Fruit fly (Drosophila melanogaster) Kc167 (cell line): Measurements from ENCODE around the gene CG31633.

Experiments used
- Myc ChIP-seq: fragments of >200 bp; optimal IDR thresholded peaks from 2 replicates; lab custom pipeline; 2017; ENCODE audit warnings: missing external identifiers
- Sin3A ChIP-seq: fragments of >200 bp; optimal IDR thresholded peaks from 2 replicates; lab custom pipeline; 2018; ENCODE audit warnings: missing external identifiers
- h ChIP-seq: fragments of >200 bp; optimal IDR thresholded peaks from 3 replicates; lab custom pipeline; 2018; ENCODE audit warnings: missing external identifiers
- insv ChIP-seq: fragments of >200 bp; optimal IDR thresholded peaks from 3 replicates; lab custom pipeline; 2018; ENCODE audit warnings: missing external identifiers
- psq ChIP-seq: fragments of >200 bp; optimal IDR thresholded peaks from 2 replicates; lab custom pipeline; 2017; ENCODE audit warnings: missing external identifiers
- ttk ChIP-seq: sonication (Bioruptor generic); optimal IDR thresholded peaks from 2 replicates; lab custom pipeline; 2017; ENCODE audit warnings: missing external identifiers

The CG31633 gene

dm6 chr2L:6644421-6645059 is 11.6 kb downstream of the CG31633 start:
- no peak for TF ChIP-seq insv (lab: Kevin White, UChicago)
- no peak for TF ChIP-seq psq (lab: Kevin White, UChicago)
- no peak for TF ChIP-seq Myc (lab: Kevin White, UChicago)
- no peak for TF ChIP-seq h (lab: Kevin White, UChicago)
- TF ChIP-seq ttk (lab: Kevin White, UChicago): no peak
- TF ChIP-seq Sin3A (lab: Kevin White, UChicago): no peak

dm6 chr2L:6643218-6643756 is 12.8 kb downstream of the CG31633 start:
- no peak for TF ChIP-seq Sin3A (lab: Kevin White, UChicago)

- TF ChIP-seq Sin3A (lab: Kevin White, UChicago): no peak
- no peak for TF ChIP-seq h (lab: Kevin White, UChicago)
- no peak for TF ChIP-seq psq (lab: Kevin White, UChicago)
- no peak for TF ChIP-seq insv (lab: Kevin White, UChicago)
- no peak for TF ChIP-seq ttk (lab: Kevin White, UChicago)
- no peak for TF ChIP-seq Myc (lab: Kevin White, UChicago)
These were observed 23.8 kb downstream of the CG31633 start, which contains the start of gene Oatp26F for dm6 chr2L:6632307-6632706. TSS of gene Oatp26F (minus strand) at chr2L:6632407.

dm6 chr2L:6622642-6623162 is 33.4 kb downstream of the CG31633 start, which contains the start of gene CG34345:
TSS of gene CG34345 (plus strand) at chr2L:6623112.
- TF ChIP-seq ttk (lab: Kevin White, UChicago) (no peak), Sin3A (lab: Kevin White, UChicago) (no peak), h (lab: Kevin White, UChicago) (no peak), insv (lab: Kevin White, UChicago) (no peak), Myc (lab: Kevin White, UChicago) (no peak), psq (lab: Kevin White, UChicago) (no peak)

dm6 chr2L:6622031-6622430 is 34.1 kb downstream of the CG31633 start:
- TF ChIP-seq insv (lab: Kevin White, UChicago) (no peak), psq (lab: Kevin White, UChicago) (no peak), h (lab: Kevin White, UChicago) (no peak), Myc (lab: Kevin White, UChicago) (no peak)

dm6 chr2L:6621600-6621999 is 34.5 kb downstream of the CG31633 start, which contains the start of gene DIP-iota:
TSS of gene DIP-iota (minus strand) at chr2L:6621700.
- no peak for TF ChIP-seq Sin3A (lab: Kevin White, UChicago)

- TF ChIP-seq insv (lab: Kevin White, UChicago) (no peak), psq (lab: Kevin White, UChicago) (no peak), h (lab: Kevin White, UChicago) (no peak), Sin3A (lab: Kevin White, UChicago) (no peak), Myc (lab: Kevin White, UChicago) (no peak), ttk (lab: Kevin White, UChicago) (no peak)
These were observed 41.7 kb downstream of the CG31633 start for dm6 chr2L:6614229-6614935.

dm6 chr2L:6613156-6613555 is 43.0 kb downstream of the CG31633 start:
- TF ChIP-seq psq (lab: Kevin White, UChicago): no peak
- TF ChIP-seq insv (lab: Kevin White, UChicago): no peak
- TF ChIP-seq ttk (lab: Kevin White, UChicago): no peak
- TF ChIP-seq Sin3A (lab: Kevin White, UChicago): no peak
- no peak for TF ChIP-seq Myc (lab: Kevin White, UChicago)
- TF ChIP-seq h (lab: Kevin White, UChicago): no peak

- TF ChIP-seq h (lab: Kevin White, UChicago): no peak
- TF ChIP-seq Myc (lab: Kevin White, UChicago): no peak
- no peak for TF ChIP-seq ttk (lab: Kevin White, UChicago)
- TF ChIP-seq psq (lab: Kevin White, UChicago): no peak
- TF ChIP-seq Sin3A (lab: Kevin White, UChicago): no peak
- no peak for TF ChIP-seq insv (lab: Kevin White, UChicago)
These were observed 43.6 kb downstream of the CG31633 start for dm6 chr2L:6612477-6613004.

- TF ChIP-seq h (lab: Kevin White, UChicago) (no peak), psq (lab: Kevin White, UChicago) (no peak), Sin3A (lab: Kevin White, UChicago) (no peak)
These were observed 44.6 kb downstream of the CG31633 start for dm6 chr2L:6611374-6612005.

- TF ChIP-seq Myc (lab: Kevin White, UChicago) (no peak), h (lab: Kevin White, UChicago) (no peak), ttk (lab: Kevin White, UChicago) (no peak), Sin3A (lab: Kevin White, UChicago) (no peak), insv (lab: Kevin White, UChicago) (no peak), psq (lab: Kevin White, UChicago) (no peak)
These were observed 45.3 kb downstream of the CG31633 start, which contains the start of gene CG11050 for dm6 chr2L:6610683-6611373. TSS of gene CG11050 (plus strand) at chr2L:6611011.
